Fruit fly (Drosophila melanogaster) whole organism, embryonic: Measurements from ENCODE around the gene THG.

Experiments used
- Ada2b ChIP-seq: fragments of 200-800 bp; sonication (Bioruptor generic); IDR thresholded peaks from 2 replicates; pipeline ENCODE4 v1.3.6; 2022; ENCODE audit warnings: missing biosample characterization, missing genetic modification characterization
- Atf3 ChIP-seq: fragments of 200-800 bp; sonication (Bioruptor generic); optimal IDR thresholded peaks from 3 replicates; lab custom pipeline; 2016; ENCODE audit warnings: missing biosample characterization, missing genetic modification characterization
- BtbVII ChIP-seq: fragments of 200-800 bp; sonication (Bioruptor generic); optimal IDR thresholded peaks from 3 replicates; lab custom pipeline; 2017; ENCODE audit warnings: missing biosample characterization, mild to moderate bottlenecking, missing genetic modification characterization
- CG1024 ChIP-seq: fragments of 200-800 bp; sonication (Bioruptor generic); IDR thresholded peaks from 2 replicates; pipeline ENCODE4 v1.3.6; 2022; ENCODE audit warnings: missing biosample characterization, missing genetic modification characterization
- CG10462 ChIP-seq: fragments of 200-800 bp; sonication (Bioruptor generic); optimal IDR thresholded peaks from 2 replicates; lab custom pipeline; 2016; ENCODE audit warnings: missing biosample characterization, missing genetic modification characterization
- CG10959 ChIP-seq: fragments of 200-800 bp; sonication (Bioruptor generic); IDR thresholded peaks from 2 replicates; pipeline ENCODE4 v1.3.6; 2022; ENCODE audit warnings: missing biosample characterization, missing genetic modification characterization
- CG11504 ChIP-seq: fragments of 200-800 bp; sonication (Bioruptor generic); optimal IDR thresholded peaks from 3 replicates; lab custom pipeline; 2019; ENCODE audit warnings: missing biosample characterization, mild to moderate bottlenecking, missing genetic modification characterization, moderate library complexity
- CG12071 ChIP-seq: fragments of 200-800 bp; sonication (Bioruptor generic); optimal IDR thresholded peaks from 3 replicates; lab custom pipeline; 2018; ENCODE audit warnings: missing biosample characterization, mild to moderate bottlenecking, missing genetic modification characterization
- CG12299 ChIP-seq: fragments of 200-800 bp; sonication (Bioruptor generic); optimal IDR thresholded peaks from 2 replicates; lab custom pipeline; 2018; ENCODE audit warnings: missing biosample characterization, mild to moderate bottlenecking, missing genetic modification characterization
- CG12391 ChIP-seq: fragments of 200-800 bp; sonication (Bioruptor generic); optimal IDR thresholded peaks from 3 replicates; lab custom pipeline; 2018; ENCODE audit warnings: missing biosample characterization, mild to moderate bottlenecking, missing genetic modification characterization, moderate library complexity
- CG14050 ChIP-seq: fragments of 200-800 bp; sonication (Bioruptor generic); IDR thresholded peaks from 3 replicates; pipeline ENCODE4 v1.3.6; 2022; ENCODE audit warnings: missing biosample characterization, missing genetic modification characterization
- CG15696 ChIP-seq: fragments of 200-800 bp; sonication (Bioruptor generic); optimal IDR thresholded peaks from 2 replicates; lab custom pipeline; 2019; ENCODE audit warnings: missing biosample characterization, mild to moderate bottlenecking, missing genetic modification characterization, moderate library complexity
- CG3163 ChIP-seq: fragments of 200-800 bp; sonication (Bioruptor generic); optimal IDR thresholded peaks from 3 replicates; lab custom pipeline; 2016; ENCODE audit warnings: missing biosample characterization, missing genetic modification characterization
- CG32532 ChIP-seq: fragments of 200-800 bp; sonication (Bioruptor generic); IDR thresholded peaks from 2 replicates; pipeline ENCODE4 v1.3.6; 2022; ENCODE audit warnings: missing biosample characterization, missing genetic modification characterization
- CG3407 ChIP-seq: fragments of 200-800 bp; sonication (Bioruptor generic); optimal IDR thresholded peaks from 2 replicates; lab custom pipeline; 2018; ENCODE audit warnings: missing biosample characterization, mild to moderate bottlenecking, missing genetic modification characterization
- CG6854 ChIP-seq: fragments of 200-800 bp; sonication (Bioruptor generic); optimal IDR thresholded peaks from 3 replicates; lab custom pipeline; 2017; ENCODE audit warnings: missing biosample characterization, mild to moderate bottlenecking, missing genetic modification characterization
- CG7357 ChIP-seq: fragments of 200-800 bp; sonication (Bioruptor generic); IDR thresholded peaks from 3 replicates; pipeline ENCODE4 v1.3.6; 2022; ENCODE audit warnings: missing biosample characterization, missing genetic modification characterization
- CG7556 ChIP-seq: fragments of 200-800 bp; sonication (Bioruptor generic); optimal IDR thresholded peaks from 2 replicates; lab custom pipeline; 2017; ENCODE audit warnings: missing biosample characterization, mild to moderate bottlenecking, missing genetic modification characterization
- CG7987 ChIP-seq: fragments of 200-800 bp; sonication (Bioruptor generic); optimal IDR thresholded peaks from 2 replicates; lab custom pipeline; 2018; ENCODE audit warnings: missing biosample characterization, mild to moderate bottlenecking, missing genetic modification characterization, moderate library complexity
- CG8089 ChIP-seq: fragments of 200-800 bp; sonication (Bioruptor generic); optimal IDR thresholded peaks from 3 replicates; lab custom pipeline; 2016; ENCODE audit warnings: missing biosample characterization, missing genetic modification characterization
- CG8944 ChIP-seq: fragments of 200-800 bp; sonication (Bioruptor generic); optimal IDR thresholded peaks from 3 replicates; lab custom pipeline; 2016; ENCODE audit warnings: missing biosample characterization, missing genetic modification characterization
- Dp ChIP-seq: fragments of 200-800 bp; sonication (Bioruptor generic); optimal IDR thresholded peaks from 2 replicates; lab custom pipeline; 2018; ENCODE audit warnings: missing biosample characterization, mild to moderate bottlenecking, missing genetic modification characterization, moderate library complexity
- Drgx ChIP-seq: fragments of 200-800 bp; sonication (Bioruptor generic); IDR thresholded peaks from 2 replicates; pipeline ENCODE4 v1.3.6; 2022; ENCODE audit warnings: missing biosample characterization, missing genetic modification characterization
- Elba2 ChIP-seq: fragments of 200-800 bp; sonication (Bioruptor generic); optimal IDR thresholded peaks from 3 replicates; lab custom pipeline; 2016; ENCODE audit warnings: missing biosample characterization, missing genetic modification characterization
- HmgZ ChIP-seq: fragments of 200-800 bp; sonication (Bioruptor generic); optimal IDR thresholded peaks from 2 replicates; lab custom pipeline; 2018; ENCODE audit warnings: missing biosample characterization, mild to moderate bottlenecking, missing genetic modification characterization
- Med ChIP-seq: fragments of 200-800 bp; sonication (Bioruptor generic); peaks from one replicate; lab custom pipeline; 2016; ENCODE audit warnings: missing biosample characterization, missing genetic modification characterization, mild to moderate bottlenecking, inconsistent platforms, moderate library complexity
- Xbp1 ChIP-seq: fragments of 200-800 bp; sonication (Bioruptor generic); optimal IDR thresholded peaks from 3 replicates; lab custom pipeline; 2016; ENCODE audit warnings: missing biosample characterization, mild to moderate bottlenecking, missing genetic modification characterization
- Xrp1 ChIP-seq: fragments of 200-800 bp; sonication (Bioruptor generic); IDR thresholded peaks from 2 replicates; pipeline ENCODE4 v1.3.6; 2022; ENCODE audit warnings: missing biosample characterization, missing genetic modification characterization
- YL-1 ChIP-seq: fragments of 200-800 bp; sonication (Bioruptor generic); optimal IDR thresholded peaks from 3 replicates; lab custom pipeline; 2017; ENCODE audit warnings: missing biosample characterization, mild to moderate bottlenecking, missing genetic modification characterization
- ab ChIP-seq: fragments of 200-800 bp; sonication (Bioruptor generic); optimal IDR thresholded peaks from 2 replicates; lab custom pipeline; 2016; ENCODE audit warnings: missing biosample characterization, missing genetic modification characterization
- amos ChIP-seq: fragments of 200-800 bp; sonication (Bioruptor generic); IDR thresholded peaks from 2 replicates; pipeline ENCODE4 v1.3.6; 2022; ENCODE audit warnings: missing biosample characterization, missing genetic modification characterization; ENCODE audit not compliant: partially characterized antibody
- az2 ChIP-seq: fragments of 200-800 bp; sonication (Bioruptor generic); optimal IDR thresholded peaks from 3 replicates; lab custom pipeline; 2016; ENCODE audit warnings: missing biosample characterization, missing genetic modification characterization
- br ChIP-seq: fragments of >200 bp; optimal IDR thresholded peaks from 2 replicates; lab custom pipeline; 2017
- chm ChIP-seq: fragments of 200-800 bp; sonication (Bioruptor generic); IDR thresholded peaks from 2 replicates; pipeline ENCODE4 v1.3.6; 2022; ENCODE audit warnings: missing biosample characterization, missing genetic modification characterization
- dati ChIP-seq: fragments of 200-800 bp; sonication (Bioruptor generic); IDR thresholded peaks from 2 replicates; pipeline ENCODE4 v1.3.6; 2022; ENCODE audit warnings: missing biosample characterization, missing genetic modification characterization
- ems ChIP-seq: fragments of 200-800 bp; sonication (Bioruptor generic); optimal IDR thresholded peaks from 3 replicates; lab custom pipeline; 2016; ENCODE audit warnings: missing biosample characterization, missing genetic modification characterization
- fru ChIP-seq: fragments of >200 bp; optimal IDR thresholded peaks from 2 replicates; lab custom pipeline; 2017
- grn ChIP-seq: fragments of 200-800 bp; sonication (Bioruptor generic); optimal IDR thresholded peaks from 3 replicates; lab custom pipeline; 2017; ENCODE audit warnings: missing biosample characterization, missing genetic modification characterization
- lab ChIP-seq: fragments of 200-800 bp; sonication (Bioruptor generic); optimal IDR thresholded peaks from 3 replicates; lab custom pipeline; 2017; ENCODE audit warnings: missing biosample characterization, missing genetic modification characterization, mild to moderate bottlenecking, moderate library complexity, missing genetic modification reagents
- luna ChIP-seq: fragments of 200-800 bp; sonication (Bioruptor generic); optimal IDR thresholded peaks from 2 replicates; lab custom pipeline; 2016; ENCODE audit warnings: missing biosample characterization, missing genetic modification characterization
- nau ChIP-seq: fragments of 200-800 bp; sonication (Bioruptor generic); optimal IDR thresholded peaks from 3 replicates; lab custom pipeline; 2017; ENCODE audit warnings: missing biosample characterization, mild to moderate bottlenecking, missing genetic modification characterization, missing genetic modification reagents
- odd ChIP-seq: fragments of 200-800 bp; sonication (Bioruptor generic); optimal IDR thresholded peaks from 2 replicates; lab custom pipeline; 2017; ENCODE audit warnings: missing biosample characterization, mild to moderate bottlenecking, missing genetic modification characterization
- onecut ChIP-seq: fragments of 200-800 bp; sonication (Bioruptor generic); IDR thresholded peaks from 2 replicates; pipeline ENCODE4 v1.3.6; 2022; ENCODE audit warnings: missing biosample characterization, missing genetic modification characterization
- p53 ChIP-seq: fragments of 200-800 bp; sonication (Bioruptor generic); optimal IDR thresholded peaks from 2 replicates; lab custom pipeline; 2016; ENCODE audit warnings: missing biosample characterization, missing genetic modification characterization
- pan ChIP-seq, 4 experiments: fragments of >200 bp in 3 of 4; fragments of 200-800 bp in 1 of 4; sonication (Bioruptor generic) in 1 of 4; optimal IDR thresholded peaks in 3 of 4; IDR thresholded peaks in 1 of 4; 2 replicates each; pipeline versions ENCODE4 v1.3.6 to Lab custom; 2017 to 2022; ENCODE audit warnings: missing biosample characterization in 2 of 4, missing genetic modification characterization in 2 of 4, mixed read lengths in 1 of 4
- pita ChIP-seq: fragments of 200-800 bp; sonication (Bioruptor generic); optimal IDR thresholded peaks from 2 replicates; lab custom pipeline; 2017; ENCODE audit warnings: missing biosample characterization, mild to moderate bottlenecking, missing genetic modification characterization
- pum ChIP-seq: fragments of 200-800 bp; sonication (Bioruptor generic); optimal IDR thresholded peaks from 2 replicates; lab custom pipeline; 2016; ENCODE audit warnings: missing biosample characterization, missing genetic modification characterization
- shn ChIP-seq: fragments of 200-800 bp; sonication (Bioruptor generic); optimal IDR thresholded peaks from 3 replicates; lab custom pipeline; 2016; ENCODE audit warnings: missing biosample characterization, missing genetic modification characterization
- sna ChIP-seq: fragments of 200-800 bp; sonication (Bioruptor generic); IDR thresholded peaks from 2 replicates; pipeline ENCODE4 v1.3.6; 2022; ENCODE audit warnings: missing biosample characterization, missing genetic modification characterization; ENCODE audit not compliant: partially characterized antibody
- tx ChIP-seq: fragments of 200-800 bp; sonication (Bioruptor generic); optimal IDR thresholded peaks from 2 replicates; lab custom pipeline; 2016; ENCODE audit warnings: missing biosample characterization, missing genetic modification characterization

Gene THG

dm6 chr2L:14995594-14996463 is 13.7 kb downstream of the THG start (continued):
- TF ChIP-seq CG15696 (tag; lab: Kevin White, UChicago), result peak; percentile 55
- peak; percentile 83 for TF ChIP-seq Med (GFP tag; lab: Kevin White, UChicago)
- TF ChIP-seq CG6854 (GFP tag; lab: Kevin White, UChicago), result peak; percentile 62
- TF ChIP-seq pita (GFP tag; lab: Kevin White, UChicago), result no peak
- TF ChIP-seq Atf3 (GFP tag; lab: Kevin White, UChicago), result peak; percentile 63
- TF ChIP-seq grn (GFP tag; lab: Kevin White, UChicago), result peak; percentile 0
- peak; percentile 74 for TF ChIP-seq BtbVII
- TF ChIP-seq ab, result peak; percentile 26
- peak; percentile 73 for TF ChIP-seq onecut (GFP tag; lab: Robert Waterston, UW)
- TF ChIP-seq CG7357 (GFP tag; lab: Robert Waterston, UW), result peak; percentile 81
- TF ChIP-seq CG7556, result peak; percentile 92
- no peak for TF ChIP-seq YL-1 (GFP tag; lab: Kevin White, UChicago)
- TF ChIP-seq lab (GFP tag; lab: Kevin White, UChicago), result peak; percentile 92
- TF ChIP-seq CG12391 (tag; lab: Kevin White, UChicago), result peak; percentile 97
- peak; percentile 16 for TF ChIP-seq Elba2
- no peak for TF ChIP-seq p53 (GFP tag; lab: Kevin White, UChicago)
- TF ChIP-seq CG3407 (GFP tag; lab: Kevin White, UChicago), result peak; percentile 82
- TF ChIP-seq az2 (GFP tag; lab: Kevin White, UChicago), result peak; percentile 90
- TF ChIP-seq CG11504 (tag; lab: Kevin White, UChicago), result peak; percentile 95
- TF ChIP-seq shn, result peak; percentile 27
- no peak for TF ChIP-seq luna (GFP tag; lab: Kevin White, UChicago)
- TF ChIP-seq pan (optimal IDR thresholded peaks at IDR 0.05; lab: Kevin White, UChicago), result no peak
- peak in 1 of 2 experiments; percentile 94 for TF ChIP-seq pan (GFP tag; optimal IDR thresholded peaks at IDR 0.05 in 1 of 2, IDR thresholded peaks at IDR 0.05 in 1 of 2)
- peak; percentile 70 for TF ChIP-seq CG1024 (GFP tag; lab: Robert Waterston, UW)
- peak; percentile 59 for TF ChIP-seq CG12071 (GFP tag; lab: Kevin White, UChicago)
- no peak for TF ChIP-seq br (lab: Kevin White, UChicago)
- peak; percentile 94 for TF ChIP-seq Drgx (GFP tag; lab: Robert Waterston, UW)
- peak; percentile 87 for TF ChIP-seq CG10959 (GFP tag; lab: Robert Waterston, UW)
- peak; percentile 87 for TF ChIP-seq CG32532 (GFP tag; lab: Robert Waterston, UW)
- TF ChIP-seq CG3163 (GFP tag; lab: Kevin White, UChicago), result peak; percentile 12
- no peak for TF ChIP-seq fru (lab: Kevin White, UChicago)
- peak; percentile 75 for TF ChIP-seq CG10462 (GFP tag; lab: Kevin White, UChicago)
- peak; percentile 90 for TF ChIP-seq CG14050
- TF ChIP-seq CG12299 (tag; lab: Kevin White, UChicago), result peak; percentile 82
- TF ChIP-seq odd (GFP tag; lab: Kevin White, UChicago), result peak; percentile 75
- TF ChIP-seq dati (GFP tag; lab: Robert Waterston, UW), result no peak
- peak; percentile 86 for TF ChIP-seq nau (GFP tag; lab: Kevin White, UChicago)
- TF ChIP-seq CG7987 (GFP tag; lab: Kevin White, UChicago), result peak; percentile 70
- peak; percentile 3 for TF ChIP-seq pum (GFP tag; lab: Kevin White, UChicago)
- TF ChIP-seq HmgZ (tag; lab: Kevin White, UChicago), result peak; percentile 78
- peak; percentile 56 for TF ChIP-seq sna (GFP tag; lab: Robert Waterston, UW)
- no peak for TF ChIP-seq CG8089
- peak; percentile 96 for TF ChIP-seq Xrp1
- TF ChIP-seq ems (GFP tag; lab: Kevin White, UChicago), result peak; percentile 1
- TF ChIP-seq CG8944 (GFP tag; lab: Kevin White, UChicago), result peak; percentile 44
- no peak for TF ChIP-seq Dp (GFP tag; lab: Kevin White, UChicago)
- no peak for TF ChIP-seq amos (GFP tag; lab: Robert Waterston, UW)
- peak; percentile 91 for TF ChIP-seq Xbp1 (GFP tag; lab: Kevin White, UChicago)
- peak; percentile 89 for TF ChIP-seq Ada2b
- TF ChIP-seq tx (GFP tag; lab: Kevin White, UChicago), result peak; percentile 26
- peak; percentile 75 for TF ChIP-seq chm (GFP tag; lab: Robert Waterston, UW)
